Worm (Caenorhabditis elegans): Measurements from ENCODE around the gene C45B2.6.

C45B2.6 gene

DNA sequence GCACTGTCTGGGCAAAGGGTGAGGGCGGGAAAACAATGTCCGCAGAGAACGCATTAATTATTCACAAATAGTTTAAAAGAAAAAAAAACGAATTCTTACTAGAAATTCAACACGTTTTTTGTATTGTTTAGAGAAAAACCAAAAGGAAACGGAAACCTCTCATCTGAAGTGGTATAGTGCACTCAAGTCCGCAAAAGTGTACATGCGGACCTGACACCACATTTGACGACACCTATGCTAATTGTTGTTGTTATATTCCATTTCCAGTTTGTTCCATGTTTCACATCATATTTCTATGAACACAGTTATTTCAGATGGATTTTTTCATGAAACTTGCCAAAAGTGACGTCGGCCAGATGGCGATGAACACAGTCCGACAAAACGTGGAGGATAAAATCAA, at the start of gene C45B2.6:
Gene C45B2.6, plus strand, starts transcription at position 136 of the 400 bp plus-strand sequence.
- TF ChIP-seq pqm-1 (tag; optimal IDR thresholded peaks at IDR 0.05) = no peak
- TF ChIP-seq nhr-25 (tag; optimal IDR thresholded peaks at IDR 0.05) = peak; percentile 15
- TF ChIP-seq hmg-11 (tag; optimal IDR thresholded peaks at IDR 0.05) = peak; percentile 29
- TF ChIP-seq nfya-1 (tag; optimal IDR thresholded peaks at IDR 0.05; ENCODE audit: insufficient read depth) = peak; percentile 26
- no peak for TF ChIP-seq nhr-237 (tag; optimal IDR thresholded peaks at IDR 0.05)
- peak; percentile 43 for TF ChIP-seq pha-4 (tag; optimal IDR thresholded peaks at IDR 0.05)
- peak; percentile 60 for TF ChIP-seq egl-5 (tag; optimal IDR thresholded peaks at IDR 0.05)
- no peak for TF ChIP-seq ceh-82 (tag; optimal IDR thresholded peaks at IDR 0.05)

DNA sequence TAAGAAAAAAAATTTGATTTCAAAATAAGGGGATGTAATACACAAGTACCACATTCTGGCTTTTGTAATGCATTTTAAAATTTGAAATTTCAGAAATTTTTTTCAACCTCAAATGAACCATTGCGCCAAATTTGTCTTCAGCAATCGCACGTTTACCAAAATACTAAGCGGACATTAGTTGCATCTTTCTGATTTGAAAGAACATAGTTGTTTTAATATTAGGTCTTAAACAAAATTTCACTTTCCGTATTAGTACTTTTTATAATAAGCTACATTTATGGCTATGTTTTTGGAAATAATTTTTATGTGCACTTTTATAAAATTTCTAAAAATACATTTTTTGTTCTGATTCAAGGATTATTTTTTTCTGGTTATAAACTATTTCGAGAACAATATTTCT, 48.8 kb upstream of the C45B2.6 start, which contains the start of gene sups-1:
Gene sups-1, plus strand, starts transcription at position 301 of the 400 bp plus-strand sequence.
- TF ChIP-seq unc-39 (tag; optimal IDR thresholded peaks at IDR 0.05) = no peak
- no peak for TF ChIP-seq ZK546.5 (tag; optimal IDR thresholded peaks at IDR 0.05)
- no peak for TF ChIP-seq daf-12 (tag; optimal IDR thresholded peaks at IDR 0.05)
- no peak for TF ChIP-seq lin-15B (tag; optimal IDR thresholded peaks at IDR 0.05)
- TF ChIP-seq pha-4 (tag; optimal IDR thresholded peaks at IDR 0.05) = no peak
- TF ChIP-seq nhr-76 (tag; optimal IDR thresholded peaks at IDR 0.05) = no peak
- TF ChIP-seq hmg-11 (tag; optimal IDR thresholded peaks at IDR 0.05) = no peak
- no peak for TF ChIP-seq elt-1 (tag; optimal IDR thresholded peaks at IDR 0.05)
- TF ChIP-seq fkh-2 (tag; optimal IDR thresholded peaks at IDR 0.05) = no peak
- no peak for TF ChIP-seq pqm-1 (tag; optimal IDR thresholded peaks at IDR 0.05)
- no peak for TF ChIP-seq nhr-237 (tag; optimal IDR thresholded peaks at IDR 0.05)
- no peak for TF ChIP-seq ceh-28 (tag; optimal IDR thresholded peaks at IDR 0.05)

DNA sequence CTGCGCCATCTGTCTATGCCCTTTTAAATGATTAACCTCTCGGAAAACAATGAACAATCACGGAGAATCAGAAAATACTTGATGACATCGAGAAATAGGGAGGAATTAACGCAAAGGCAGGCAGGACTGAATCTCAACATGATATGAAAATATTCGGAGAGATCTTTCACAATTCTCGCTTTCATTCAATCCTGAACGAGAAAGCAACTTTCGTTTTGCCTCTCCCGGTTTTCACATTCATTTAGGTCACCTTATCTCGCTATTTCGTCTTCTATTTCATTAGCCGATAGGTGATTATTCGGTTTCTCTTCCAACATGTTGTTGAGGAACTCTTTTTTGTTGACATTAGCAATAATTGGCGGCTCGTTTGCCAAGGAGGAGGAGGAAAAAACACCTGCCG, 48.4 kb upstream of the C45B2.6 start:
- TF ChIP-seq nhr-76 (tag; optimal IDR thresholded peaks at IDR 0.05) (no peak), nhr-43 (tag; optimal IDR thresholded peaks at IDR 0.05; ENCODE audit: poor library complexity, severe bottlenecking) (peak; percentile 41), fos-1 (tag; optimal IDR thresholded peaks at IDR 0.05) (no peak)

DNA sequence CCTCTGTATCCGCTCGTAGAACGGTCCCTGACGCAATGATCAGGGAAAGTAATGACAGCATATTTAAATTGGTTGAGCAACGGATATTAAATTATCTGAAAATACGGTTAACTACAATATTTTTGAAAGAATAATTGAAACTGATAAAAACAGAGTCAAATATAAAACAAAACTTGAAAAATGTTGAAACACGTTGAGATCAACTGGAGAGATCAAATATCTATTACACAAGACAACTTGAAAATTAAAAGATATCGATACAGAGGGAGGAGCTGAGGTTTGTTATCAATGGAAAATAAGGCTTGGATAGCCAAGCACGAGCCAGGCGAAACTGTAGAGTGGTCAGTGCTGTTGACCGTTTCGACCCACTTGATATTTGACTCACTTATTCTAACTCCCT, 42.1 kb upstream of the C45B2.6 start, which contains the start of gene C09B8.3:
Gene C09B8.3, minus strand, starts transcription at position 101 of the 400 bp plus-strand sequence.
- no peak for TF ChIP-seq eor-1 (tag; optimal IDR thresholded peaks at IDR 0.05)
- TF ChIP-seq nhr-25 (tag; optimal IDR thresholded peaks at IDR 0.05) = no peak

DNA sequence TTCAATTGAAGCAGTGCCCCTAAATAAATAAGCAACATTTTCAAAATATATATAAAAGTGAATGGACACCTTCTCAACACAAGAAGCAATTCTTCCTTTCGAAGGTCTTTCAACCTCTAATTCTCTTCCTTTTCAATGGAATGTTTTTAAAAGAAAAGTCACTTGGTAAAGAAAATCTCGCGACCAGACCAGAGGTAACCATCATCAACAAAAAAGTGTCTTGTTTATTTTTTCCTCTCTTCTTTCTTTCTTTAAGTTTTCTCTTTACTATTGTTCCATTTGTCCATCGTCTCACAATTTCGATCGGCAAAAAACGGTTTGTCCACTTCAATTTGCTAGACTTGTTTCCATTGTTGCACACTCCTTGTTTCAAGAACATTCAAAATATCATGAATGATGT, 37.6 kb upstream of the C45B2.6 start, which contains the start of gene C09B8.8:
Gene C09B8.8, plus strand, starts transcription at position 397 of the 400 bp plus-strand sequence.
- TF ChIP-seq nhr-77 (tag; optimal IDR thresholded peaks at IDR 0.05) = no peak
- peak; percentile 81 for TF ChIP-seq pha-4 (tag; optimal IDR thresholded peaks at IDR 0.05)

DNA sequence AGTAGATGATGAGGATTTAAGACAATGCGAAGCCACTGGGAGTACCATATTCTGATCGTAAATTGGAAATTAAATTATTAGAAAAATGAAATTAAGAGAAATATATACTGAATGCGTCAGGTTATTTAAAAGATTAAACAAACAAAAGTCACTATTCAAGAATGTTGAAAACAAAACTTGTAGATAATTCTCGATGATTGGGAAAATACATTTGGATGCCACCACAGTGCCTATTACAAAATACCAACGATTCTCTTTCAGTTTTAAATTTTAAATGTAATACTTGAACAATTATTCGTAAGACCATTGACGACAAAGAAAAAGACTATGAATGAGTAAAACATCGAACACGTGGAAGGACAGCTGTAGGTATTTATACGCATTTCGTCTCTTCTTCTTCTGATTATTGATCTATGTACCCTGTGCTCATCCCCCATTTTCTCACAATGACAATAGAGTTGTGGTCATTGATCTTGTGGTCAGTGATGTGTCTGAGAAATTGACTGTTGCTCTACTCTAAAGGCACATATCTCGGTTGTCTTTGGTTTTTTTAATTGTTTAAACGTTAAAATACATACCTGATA, 32.7 kb upstream of the C45B2.6 start, which contains the start of gene C09B8.4:
Gene C09B8.4, minus strand, starts transcription at position 51 of the 584 bp plus-strand sequence.
- TF ChIP-seq elt-1 (tag; optimal IDR thresholded peaks at IDR 0.05) = no peak
- TF ChIP-seq daf-12 (tag; optimal IDR thresholded peaks at IDR 0.05) = no peak

DNA sequence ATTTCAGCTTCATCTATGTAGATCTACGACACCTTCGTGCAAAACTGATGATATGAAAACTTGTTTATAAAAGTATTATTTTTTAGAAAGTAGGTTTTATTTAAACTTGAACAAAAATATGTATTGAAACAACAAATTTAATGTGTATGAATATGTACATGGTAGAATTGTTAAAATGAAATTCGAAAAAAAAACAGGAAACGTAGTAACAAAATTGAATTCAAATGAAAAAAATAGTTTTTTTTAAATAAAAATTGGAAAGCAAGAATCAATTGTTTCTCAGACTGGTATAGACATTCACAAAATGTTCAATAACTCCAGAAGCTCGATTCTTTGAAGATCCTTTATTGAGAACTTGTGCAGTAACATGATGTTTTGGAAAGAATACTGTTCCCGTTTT, 31.9 kb upstream of the C45B2.6 start:
- no peak for TF ChIP-seq ZK546.5 (tag; optimal IDR thresholded peaks at IDR 0.05)
- TF ChIP-seq pqm-1 (tag; optimal IDR thresholded peaks at IDR 0.05) = no peak
- no peak for TF ChIP-seq fos-1 (tag; optimal IDR thresholded peaks at IDR 0.05)
- TF ChIP-seq fkh-10 (GFP tag; optimal IDR thresholded peaks at IDR 0.05) = no peak
- TF ChIP-seq mdl-1 (tag; optimal IDR thresholded peaks at IDR 0.05) = no peak
- no peak for TF ChIP-seq ama-1 (optimal IDR thresholded peaks at IDR 0.05)
- no peak for TF ChIP-seq nhr-11 (tag; optimal IDR thresholded peaks at IDR 0.05)
- no peak for TF ChIP-seq snpc-4 (tag; optimal IDR thresholded peaks at IDR 0.05)
- no peak for TF ChIP-seq sea-2 (GFP tag; optimal IDR thresholded peaks at IDR 0.05)
- no peak for TF ChIP-seq ceh-82 (tag; optimal IDR thresholded peaks at IDR 0.05)
- no peak for TF ChIP-seq mml-1 (tag; optimal IDR thresholded peaks at IDR 0.05)
- TF ChIP-seq nhr-12 (tag; optimal IDR thresholded peaks at IDR 0.05) = no peak
- TF ChIP-seq egl-27 (tag; optimal IDR thresholded peaks at IDR 0.05) = no peak
- TF ChIP-seq R02D3.7 (tag; optimal IDR thresholded peaks at IDR 0.05) = no peak
- no peak for TF ChIP-seq ceh-28 (tag; optimal IDR thresholded peaks at IDR 0.05)
- no peak for TF ChIP-seq eor-1 (tag; optimal IDR thresholded peaks at IDR 0.05)
- no peak for TF ChIP-seq nhr-25 (tag; optimal IDR thresholded peaks at IDR 0.05)
- no peak for TF ChIP-seq zag-1 (tag; optimal IDR thresholded peaks at IDR 0.05)

Measured in whole organism, L3 larva.